Fruit fly (Drosophila melanogaster): ENCODE results near the gene CG31937.

The CG31937 gene

DNA sequence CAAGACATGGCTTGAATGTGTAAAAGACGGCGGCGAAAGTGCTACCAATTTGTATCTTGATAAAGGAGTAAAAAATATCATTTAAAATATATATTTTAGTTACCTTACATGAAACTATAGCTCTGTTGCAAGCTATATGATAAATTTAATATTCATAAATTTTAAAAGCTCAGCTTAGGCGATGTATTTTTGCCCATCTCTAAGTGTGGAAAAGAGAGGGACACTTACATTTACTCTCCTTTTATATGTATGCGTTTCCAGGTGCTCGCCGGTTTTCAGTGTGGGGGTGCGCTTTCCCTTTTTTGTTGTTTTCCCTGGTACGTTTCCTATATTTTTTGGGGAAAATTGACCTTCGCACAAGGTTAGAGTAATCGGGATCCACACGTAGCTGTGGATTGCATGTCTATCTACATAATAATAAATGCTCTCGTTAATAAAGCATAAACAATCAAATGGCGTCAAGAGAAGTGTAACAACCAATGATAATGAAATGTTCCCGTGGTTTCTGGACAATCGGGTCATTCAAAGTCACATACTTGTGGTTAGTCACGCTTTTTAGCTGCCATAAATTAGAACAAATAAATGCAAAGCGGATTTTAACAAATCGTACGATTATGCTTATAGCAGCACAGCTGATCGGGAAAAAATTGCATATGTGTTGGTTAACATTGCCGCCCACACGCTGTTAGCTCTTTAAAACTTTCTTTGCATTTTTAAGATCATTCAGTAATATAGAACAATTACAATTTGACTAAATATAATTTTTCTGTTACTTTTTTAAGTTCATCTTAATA is 1.7 kb upstream of the CG31937 start (continued):
- TF ChIP-seq Hand (GFP tag; optimal IDR thresholded peaks at IDR 0.05) (peak; percentile 99), HLH3B (GFP tag; IDR thresholded peaks at IDR 0.05) (peak; percentile 95), trem (tag; optimal IDR thresholded peaks at IDR 0.05) (peak; percentile 84), CG1529 (GFP tag; optimal IDR thresholded peaks at IDR 0.05) (peak; percentile 97), CG17385 (GFP tag; optimal IDR thresholded peaks at IDR 0.05) (peak; percentile 97), klu (GFP tag; IDR thresholded peaks at IDR 0.05) (peak; percentile 97), CG4404 (GFP tag; IDR thresholded peaks at IDR 0.05) (peak; percentile 95), Dek (tag; optimal IDR thresholded peaks at IDR 0.05) (peak; percentile 98), CG14710 (tag; optimal IDR thresholded peaks at IDR 0.05) (peak; percentile 93), CG8388 (GFP tag; optimal IDR thresholded peaks at IDR 0.05) (peak; percentile 97), en (GFP tag; optimal IDR thresholded peaks at IDR 0.05) (peak; percentile 33), CG32532 (GFP tag; IDR thresholded peaks at IDR 0.05) (peak; percentile 97), Dp (GFP tag; optimal IDR thresholded peaks at IDR 0.05) (peak; percentile 11), Hsf (GFP tag; optimal IDR thresholded peaks at IDR 0.05) (peak; percentile 89), dmrt11E (tag; optimal IDR thresholded peaks at IDR 0.05) (peak; percentile 94), sqz (GFP tag; optimal IDR thresholded peaks at IDR 0.05) (peak; percentile 91), pb (GFP tag; optimal IDR thresholded peaks at IDR 0.05) (peak; percentile 60), CG17802 (tag; optimal IDR thresholded peaks at IDR 0.05) (peak; percentile 70), CG1832 (GFP tag; optimal IDR thresholded peaks at IDR 0.05) (peak; percentile 7), bcd (GFP tag; optimal IDR thresholded peaks at IDR 0.05) (peak; percentile 96), CG15269 (tag; optimal IDR thresholded peaks at IDR 0.05) (peak; percentile 99), Gsc (GFP tag; IDR thresholded peaks at IDR 0.05) (peak; percentile 80), Nf-YC (tag; optimal IDR thresholded peaks at IDR 0.05) (peak; percentile 93), aop (GFP tag; IDR thresholded peaks at IDR 0.05) (peak; percentile 81), CG30403 (GFP tag; optimal IDR thresholded peaks at IDR 0.05) (peak; percentile 97), Nf-YA (GFP tag; IDR thresholded peaks at IDR 0.05) (peak; percentile 92), ssp (GFP tag; IDR thresholded peaks at IDR 0.05) (peak; percentile 90), CG4328 (GFP tag; optimal IDR thresholded peaks at IDR 0.05) (peak; percentile 99), CG8924 (tag; optimal IDR thresholded peaks at IDR 0.05) (peak; percentile 99), CG6765 (GFP tag; optimal IDR thresholded peaks at IDR 0.05) (peak; percentile 96), CG10959 (GFP tag; IDR thresholded peaks at IDR 0.05) (peak; percentile 90), Blimp-1 (GFP tag; optimal IDR thresholded peaks at IDR 0.05) (peak; percentile 94), Antp (GFP tag; optimal IDR thresholded peaks at IDR 0.05) (peak; percentile 74), salm (tag; optimal IDR thresholded peaks at IDR 0.05) (peak; percentile 98), CG17912 (GFP tag; optimal IDR thresholded peaks at IDR 0.05) (peak; percentile 90), H2.0 (GFP tag; IDR thresholded peaks at IDR 0.05) (peak; percentile 94), Med (GFP tag) (peak; percentile 97), stc (GFP tag; IDR thresholded peaks at IDR 0.05) (peak; percentile 95), Bgb (GFP tag; IDR thresholded peaks at IDR 0.05; ENCODE audit: partially characterized antibody) (peak; percentile 79), peb (GFP tag; IDR thresholded peaks at IDR 0.05) (peak; percentile 91), Oli (tag; optimal IDR thresholded peaks at IDR 0.05) (peak; percentile 98), bigmax (GFP tag; optimal IDR thresholded peaks at IDR 0.05) (no peak), CG8478 (optimal IDR thresholded peaks at IDR 0.05) (no peak), nmo (GFP tag; optimal IDR thresholded peaks at IDR 0.05) (peak; percentile 98), CG11504 (tag; optimal IDR thresholded peaks at IDR 0.05) (peak; percentile 97), CG2202 (tag; optimal IDR thresholded peaks at IDR 0.05) (peak; percentile 95), lbe (GFP tag; optimal IDR thresholded peaks at IDR 0.05) (peak; percentile 96), CG6272 (GFP tag; IDR thresholded peaks at IDR 0.05) (peak; percentile 96), lab (GFP tag; optimal IDR thresholded peaks at IDR 0.05) (peak; percentile 55)

Data from whole organism, embryonic.